Worm (Caenorhabditis elegans) whole organism, midembryonic: ENCODE data around the gene B0348.1.

Experiments used
- T22C8.4 ChIP-seq: fragments of 200-800 bp; sonication (Bioruptor generic); IDR thresholded peaks from 2 replicates; pipeline ENCODE4 v1.3.6; 2022; ENCODE audit warnings: missing genetic modification characterization, missing compliant biosample characterization
- cog-1 ChIP-seq: sonication (generic microtip); optimal IDR thresholded peaks from 2 replicates; lab custom pipeline; 2016; ENCODE audit warnings: missing genetic modification characterization, missing compliant biosample characterization
- klf-2 ChIP-seq: fragments of 200-800 bp; sonication (Bioruptor generic); conservative IDR thresholded peaks from 2 replicates; pipeline ENCODE4 v1.3.6; 2022; ENCODE audit warnings: missing genetic modification reagents, missing genetic modification characterization, missing compliant biosample characterization
- med-1 ChIP-seq: sonication (generic microtip); optimal IDR thresholded peaks from 2 replicates; lab custom pipeline; 2017; ENCODE audit warnings: missing genetic modification characterization, mild to moderate bottlenecking, missing compliant biosample characterization, antibody characterized with exemption, missing genetic modification reagents; ENCODE audit not compliant: insufficient read depth
- ref-1 ChIP-seq: fragments of 200-800 bp; sonication (Bioruptor generic); conservative IDR thresholded peaks from 2 replicates; pipeline ENCODE4 v1.3.6; 2022; ENCODE audit warnings: missing genetic modification reagents, missing genetic modification characterization, missing compliant biosample characterization
- ztf-23 ChIP-seq: fragments of 200-800 bp; sonication (Bioruptor generic); IDR thresholded peaks from 2 replicates; pipeline ENCODE4 v1.3.6; 2022; ENCODE audit warnings: missing genetic modification reagents, missing genetic modification characterization, missing compliant biosample characterization
- ztf-29 ChIP-seq: fragments of 200-800 bp; sonication (Bioruptor generic); IDR thresholded peaks from 2 replicates; pipeline ENCODE4 v1.3.6; 2022; ENCODE audit warnings: missing genetic modification reagents, missing genetic modification characterization, missing compliant biosample characterization

- TF ChIP-seq klf-2 (GFP tag; lab: Robert Waterston, UW) (no peak), ref-1 (no peak), ztf-29 (GFP tag; lab: Robert Waterston, UW) (no peak), cog-1 (no peak), ztf-23 (no peak), med-1 (GFP tag; lab: Kevin White, UChicago) (no peak), T22C8.4 (GFP tag; lab: Robert Waterston, UW) (no peak)
Measured at ce11 chrV:11158-11557, 37.6 kb upstream of the B0348.1 start.
